Worm (Caenorhabditis elegans) whole organism, L3 larva: ENCODE data around the gene daf-5.

ENCODE experiments used
- ama-1 ChIP-seq: fragments of 150-350 bp; optimal IDR thresholded peaks from 2 replicates; lab custom pipeline; 2018
- ceh-82 ChIP-seq: fragments of 150-350 bp; optimal IDR thresholded peaks from 2 replicates; lab custom pipeline; 2014; ENCODE audit warnings: missing biosample characterization, missing genetic modification characterization
- ceh-9 ChIP-seq: sonication (generic microtip); optimal IDR thresholded peaks from 2 replicates; lab custom pipeline; 2018; ENCODE audit warnings: missing biosample characterization, missing genetic modification characterization
- hmg-11 ChIP-seq: sonication (generic microtip); optimal IDR thresholded peaks from 2 replicates; lab custom pipeline; 2016; ENCODE audit warnings: missing genetic modification characterization, missing compliant biosample characterization
- lin-39 ChIP-seq: fragments of 150-350 bp; optimal IDR thresholded peaks from 2 replicates; lab custom pipeline; 2018; ENCODE audit warnings: missing biosample characterization, missing genetic modification reagents, missing genetic modification characterization
- nhr-12 ChIP-seq: fragments of 150-350 bp; optimal IDR thresholded peaks from 2 replicates; lab custom pipeline; 2014; ENCODE audit warnings: missing biosample characterization, missing genetic modification characterization
- nhr-23 ChIP-seq: fragments of 150-350 bp; optimal IDR thresholded peaks from 2 replicates; lab custom pipeline; 2014; ENCODE audit warnings: missing biosample characterization, missing genetic modification reagents, missing genetic modification characterization
- nhr-25 ChIP-seq: sonication (generic microtip); optimal IDR thresholded peaks from 2 replicates; lab custom pipeline; 2017; ENCODE audit warnings: missing biosample characterization, missing genetic modification characterization
- pha-4 ChIP-seq: fragments of 150-350 bp; optimal IDR thresholded peaks from 2 replicates; lab custom pipeline; 2014; ENCODE audit warnings: missing biosample characterization, missing genetic modification reagents, missing genetic modification characterization
- pqm-1 ChIP-seq: fragments of 150-350 bp; optimal IDR thresholded peaks from 2 replicates; lab custom pipeline; 2017; ENCODE audit warnings: missing biosample characterization, missing genetic modification characterization, inconsistent platforms
- snpc-4 ChIP-seq: fragments of 150-350 bp; optimal IDR thresholded peaks from 2 replicates; lab custom pipeline; 2014; ENCODE audit warnings: missing biosample characterization, missing genetic modification characterization
- unc-39 ChIP-seq: sonication (generic microtip); optimal IDR thresholded peaks from 4 replicates; lab custom pipeline; 2017; ENCODE audit warnings: missing biosample characterization, missing genetic modification characterization

DNA sequence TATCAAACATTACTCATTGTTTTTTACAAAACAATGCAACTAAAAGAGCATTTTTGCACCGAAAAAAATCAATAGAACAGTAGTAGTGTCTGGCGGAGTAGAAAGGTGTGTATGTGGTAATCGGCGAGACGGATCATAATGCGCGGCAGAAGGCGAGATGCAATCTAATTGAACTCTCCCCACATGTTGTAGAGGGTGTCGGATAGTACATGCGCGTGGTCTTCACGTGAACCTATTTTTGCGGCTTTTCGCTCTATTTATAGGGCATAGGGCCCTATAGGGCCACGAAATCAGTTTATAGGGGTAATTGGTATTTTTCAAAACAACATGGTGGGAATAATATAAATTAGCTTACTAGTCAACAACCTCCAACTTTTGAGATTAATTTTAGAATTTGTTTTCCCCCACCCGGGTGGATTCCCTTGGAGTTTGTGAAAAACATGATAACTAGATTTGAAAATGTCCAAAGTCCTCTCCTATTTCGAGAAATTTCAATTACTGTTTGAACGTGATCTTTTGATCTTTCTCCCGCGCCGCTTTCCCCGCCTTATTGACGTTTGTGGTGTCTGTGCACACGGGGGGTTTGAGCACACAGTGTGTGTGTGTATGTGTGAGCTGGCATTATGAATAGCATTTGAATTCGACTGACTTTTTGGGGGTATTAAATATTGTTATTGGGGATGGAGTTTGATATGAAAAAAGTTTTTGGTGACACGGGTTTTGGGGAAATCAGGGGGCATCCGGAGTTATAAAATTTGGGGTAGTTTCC lies 9.1 kb downstream of the daf-5 start:
- peak; percentile 80 for TF ChIP-seq pha-4 (tag; lab: Kevin White, UChicago)
- peak; percentile 66 for TF ChIP-seq pqm-1 (tag; lab: Kevin White, UChicago)
- no peak for TF ChIP-seq ama-1 (lab: Kevin White, UChicago)
- TF ChIP-seq hmg-11 (tag; lab: Kevin White, UChicago) = no peak
- no peak for TF ChIP-seq nhr-25 (tag; lab: Kevin White, UChicago)
- no peak for TF ChIP-seq unc-39 (tag; lab: Kevin White, UChicago)
- no peak for TF ChIP-seq lin-39 (tag; lab: Kevin White, UChicago)
- no peak for TF ChIP-seq ceh-82 (tag; lab: Kevin White, UChicago)
- no peak for TF ChIP-seq nhr-23 (tag; lab: Kevin White, UChicago)
- peak; percentile 6 for TF ChIP-seq snpc-4 (tag; lab: Kevin White, UChicago)
- TF ChIP-seq nhr-12 (tag; lab: Kevin White, UChicago) = no peak
- TF ChIP-seq ceh-9 = no peak
